Worm (Caenorhabditis elegans) whole organism, L4 larva: ENCODE results near the gene C09E9.1.

Experiments
- fkh-10 ChIP-seq: fragments of 150-350 bp; optimal IDR thresholded peaks from 2 replicates; lab custom pipeline; 2014; ENCODE audit warnings: missing biosample characterization, missing genetic modification reagents, missing genetic modification characterization
- nhr-10 ChIP-seq: fragments of 150-350 bp; optimal IDR thresholded peaks from 2 replicates; lab custom pipeline; 2014; ENCODE audit warnings: missing biosample characterization, missing genetic modification characterization
- pha-4 ChIP-seq, 2 experiments: fragments of 150-350 bp in 1 of 2; fragments of 200-800 bp in 1 of 2; sonication (Bioruptor generic) in 1 of 2; IDR thresholded peaks in 1 of 2; optimal IDR thresholded peaks in 1 of 2; 2 replicates each; pipeline versions ENCODE4 v1.3.6 to Lab custom; 2014 to 2022; ENCODE audit warnings: missing genetic modification characterization in 2 of 2, missing genetic modification reagents in 2 of 2, missing biosample characterization in 1 of 2, missing compliant biosample characterization in 1 of 2
- zfp-3 ChIP-seq: fragments of 200-800 bp; sonication (Bioruptor generic); conservative IDR thresholded peaks from 2 replicates; pipeline ENCODE4 v1.3.6; 2022; ENCODE audit warnings: missing genetic modification reagents, missing genetic modification characterization, missing compliant biosample characterization

DNA sequence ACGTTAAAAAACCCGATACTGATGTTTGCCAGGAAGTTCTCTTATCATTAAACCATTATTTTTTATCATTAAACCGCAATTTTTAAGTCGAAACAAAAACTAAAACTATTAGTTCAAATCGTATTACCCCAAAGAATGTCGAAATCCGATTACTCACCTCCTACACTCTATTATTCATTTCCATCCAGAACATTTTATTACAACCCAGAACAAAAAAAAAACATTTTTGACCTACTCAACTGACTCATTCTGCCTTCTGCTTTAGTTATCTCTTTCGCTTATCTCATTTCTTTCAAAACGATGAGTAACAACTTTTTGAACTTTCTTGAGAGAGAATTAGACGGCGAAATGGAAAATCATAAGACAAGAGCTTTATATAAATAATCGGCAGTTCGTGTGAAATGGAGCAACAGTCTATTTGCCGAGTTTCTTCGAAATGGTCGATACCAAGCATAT is 46.0 kb upstream of the C09E9.1 start, which contains the start of gene W09G12.7:
- TF ChIP-seq nhr-10: no peak
- no peak for TF ChIP-seq zfp-3 (GFP tag; lab: Robert Waterston, UW)
- TF ChIP-seq pha-4 (GFP tag; IDR thresholded peaks at IDR 0.05; lab: Robert Waterston, UW): no peak
- TF ChIP-seq pha-4 (tag; optimal IDR thresholded peaks at IDR 0.05; lab: Kevin White, UChicago): no peak
- TF ChIP-seq fkh-10: no peak
